Fruit fly (Drosophila melanogaster): Measurements from ENCODE around the gene CG5435.
A peak's percentile ranks its signal among the peaks of the same experiment; 100 is the strongest.

Gene CG5435

DNA sequence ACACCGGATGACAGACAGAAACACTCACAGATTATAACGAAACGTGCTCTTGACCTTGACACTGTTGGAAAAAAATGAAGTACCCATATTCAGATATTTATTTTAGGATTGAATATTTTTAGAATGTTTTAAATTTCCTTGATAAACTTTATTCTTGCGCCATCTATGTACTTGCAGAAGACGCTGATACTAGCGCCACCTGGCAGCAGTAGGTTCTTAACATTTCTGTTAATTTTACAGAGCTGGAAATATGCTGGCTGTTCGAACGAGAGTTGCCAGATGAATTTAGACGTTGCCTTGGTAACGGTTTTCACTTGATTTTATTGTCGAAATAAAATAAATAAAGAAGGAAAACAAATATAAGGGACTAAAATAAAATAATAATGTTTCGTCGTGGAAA, 6.1 kb downstream of the CG5435 start, which contains the start of gene Fam92:
Fam92 (plus strand) TSS at position 350 of the 400 bp plus-strand sequence.
- TF ChIP-seq pad (GFP tag; optimal IDR thresholded peaks at IDR 0.05), result peak; percentile 16
- TF ChIP-seq CG7101 (tag; optimal IDR thresholded peaks at IDR 0.05), result peak; percentile 54
- peak; percentile 37 for TF ChIP-seq CG1620 (GFP tag; optimal IDR thresholded peaks at IDR 0.05)
- peak; percentile 39 for TF ChIP-seq bab1 (GFP tag; optimal IDR thresholded peaks at IDR 0.05)
- TF ChIP-seq ovo (GFP tag; optimal IDR thresholded peaks at IDR 0.05), result no peak
- no peak for TF ChIP-seq Clk (GFP tag; optimal IDR thresholded peaks at IDR 0.05)
- TF ChIP-seq cnc (optimal IDR thresholded peaks at IDR 0.05), result no peak
- TF ChIP-seq Mnt (GFP tag; optimal IDR thresholded peaks at IDR 0.05), result peak; percentile 33
- peak; percentile 37 for TF ChIP-seq cic (GFP tag; optimal IDR thresholded peaks at IDR 0.05)
- TF ChIP-seq Crg-1 (GFP tag; optimal IDR thresholded peaks at IDR 0.05), result peak; percentile 30

DNA sequence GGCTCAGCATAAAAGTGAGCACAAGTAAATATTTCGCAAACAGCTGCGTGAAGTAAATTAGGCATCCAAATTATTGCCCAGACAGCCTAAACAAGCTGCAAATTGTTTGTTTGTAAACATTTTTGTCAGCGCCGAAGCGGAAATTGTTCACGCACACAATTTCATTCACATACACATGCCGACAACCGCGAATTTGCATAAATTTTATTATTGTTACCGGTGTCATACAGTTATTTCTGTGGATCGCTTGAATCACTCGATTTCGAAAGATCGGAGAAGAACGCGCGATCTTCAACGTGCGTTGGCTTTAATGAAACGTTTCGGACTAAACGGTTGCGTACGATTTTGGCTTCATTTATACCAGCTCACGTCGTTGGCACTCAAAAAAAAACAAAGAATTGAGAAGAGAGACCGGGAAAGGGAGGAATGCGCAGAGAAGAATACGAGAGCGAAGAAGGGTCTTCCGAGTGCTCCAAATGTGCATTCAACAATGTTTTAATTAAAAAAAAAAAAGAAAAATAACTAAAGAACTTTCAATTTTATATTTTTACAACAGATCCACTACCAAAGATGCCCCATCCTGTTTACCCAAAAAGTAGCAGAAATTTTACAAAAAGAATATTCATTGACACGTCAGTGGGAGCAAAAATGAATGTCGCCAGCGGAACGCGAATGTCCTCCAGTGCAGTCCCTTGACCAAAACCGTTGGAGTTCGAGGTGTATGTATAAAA, 7.4 kb downstream of the CG5435 start, which contains the start of gene vir-1:
vir-1 (minus strand) TSS at position 334 of the 731 bp plus-strand sequence.
- TF ChIP-seq cnc (optimal IDR thresholded peaks at IDR 0.05) (no peak), toe (GFP tag; optimal IDR thresholded peaks at IDR 0.05) (no peak), ovo (GFP tag; optimal IDR thresholded peaks at IDR 0.05) (no peak), CG14711 (tag; optimal IDR thresholded peaks at IDR 0.05) (no peak), kay (GFP tag; ENCODE audit: borderline replicate concordance) (no peak), Hr96 (GFP tag; optimal IDR thresholded peaks at IDR 0.05) (no peak), CG7101 (tag; optimal IDR thresholded peaks at IDR 0.05) (no peak)

DNA sequence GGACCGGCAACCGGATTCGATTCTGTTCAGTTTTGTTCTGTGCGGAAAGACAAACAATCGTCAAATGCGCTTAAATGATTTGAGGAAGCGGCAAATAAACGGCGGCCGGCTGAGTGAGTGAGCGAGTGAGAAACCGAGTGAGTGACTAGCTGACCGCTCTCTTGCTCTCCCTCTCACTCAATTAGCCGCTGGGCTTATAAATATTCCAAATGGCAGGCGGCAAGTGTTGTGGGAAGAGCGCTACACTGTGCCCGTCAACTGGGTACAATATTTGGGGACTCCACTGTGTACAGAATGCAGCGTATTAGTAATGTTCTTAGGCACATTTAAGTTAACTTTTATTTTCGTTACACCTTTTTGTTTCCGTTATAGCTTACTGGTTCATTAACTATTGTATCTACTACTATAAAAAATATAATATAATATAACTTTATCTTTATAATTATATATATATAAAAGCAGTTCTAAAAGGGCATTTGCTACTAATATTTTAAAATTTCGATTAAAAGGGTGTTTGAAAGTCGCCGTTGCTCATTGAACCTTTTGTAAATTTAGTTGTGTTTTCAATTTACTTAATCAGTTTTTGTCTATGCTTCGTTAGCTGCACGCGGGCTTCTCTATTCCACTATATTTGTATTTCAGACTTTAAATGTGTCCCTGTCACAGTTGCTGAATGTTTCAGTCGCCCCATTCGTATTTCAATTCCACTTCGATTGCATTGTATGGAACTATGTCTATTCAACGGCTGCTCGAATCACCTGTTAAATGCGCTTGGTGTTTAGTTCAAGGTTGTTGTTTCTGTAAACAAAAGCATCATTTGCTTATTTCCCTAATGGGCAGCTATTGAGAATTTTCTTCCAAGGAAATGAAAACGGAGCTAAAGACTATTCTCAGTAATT, 8.7 kb downstream of the CG5435 start:
- no peak for TF ChIP-seq Crg-1 (GFP tag; optimal IDR thresholded peaks at IDR 0.05)
- TF ChIP-seq cic (GFP tag; optimal IDR thresholded peaks at IDR 0.05), result no peak
- TF ChIP-seq cnc (optimal IDR thresholded peaks at IDR 0.05), result no peak
- peak; percentile 15 for TF ChIP-seq CG7045 (GFP tag; optimal IDR thresholded peaks at IDR 0.05)
- peak; percentile 56 for TF ChIP-seq CG12768 (GFP tag; optimal IDR thresholded peaks at IDR 0.05)

DNA sequence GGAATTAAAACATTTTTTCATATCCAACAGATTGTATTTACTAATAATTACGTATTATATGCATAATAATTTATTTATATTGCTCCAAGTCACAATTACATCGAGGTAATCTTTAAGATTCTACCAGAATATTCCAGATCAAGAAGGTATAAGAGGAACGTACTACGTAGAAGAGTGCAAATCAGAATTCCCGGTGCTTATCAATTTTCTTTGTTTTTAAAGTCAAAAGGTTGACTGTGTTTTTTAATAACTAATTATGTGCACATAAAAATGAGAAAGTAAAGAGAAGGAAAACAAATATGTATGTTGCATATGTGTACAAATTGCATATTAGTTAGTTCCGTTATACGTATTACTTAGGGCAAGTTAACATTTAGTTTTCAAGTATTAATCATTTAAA, 9.5 kb downstream of the CG5435 start:
- TF ChIP-seq pad (GFP tag; optimal IDR thresholded peaks at IDR 0.05) (no peak), CG12768 (GFP tag; optimal IDR thresholded peaks at IDR 0.05) (no peak), CG7045 (GFP tag; optimal IDR thresholded peaks at IDR 0.05) (no peak), cic (GFP tag; optimal IDR thresholded peaks at IDR 0.05) (no peak), Clk (GFP tag; optimal IDR thresholded peaks at IDR 0.05) (no peak), Hr96 (GFP tag; optimal IDR thresholded peaks at IDR 0.05) (no peak), kay (GFP tag; ENCODE audit: borderline replicate concordance) (no peak), CG1620 (GFP tag; optimal IDR thresholded peaks at IDR 0.05) (no peak), bab1 (GFP tag; optimal IDR thresholded peaks at IDR 0.05) (no peak), Mnt (GFP tag; optimal IDR thresholded peaks at IDR 0.05) (no peak), CG7101 (tag; optimal IDR thresholded peaks at IDR 0.05) (no peak), CG33017 (tag; optimal IDR thresholded peaks at IDR 0.05) (no peak), CG11617 (GFP tag; optimal IDR thresholded peaks at IDR 0.05) (no peak)

DNA sequence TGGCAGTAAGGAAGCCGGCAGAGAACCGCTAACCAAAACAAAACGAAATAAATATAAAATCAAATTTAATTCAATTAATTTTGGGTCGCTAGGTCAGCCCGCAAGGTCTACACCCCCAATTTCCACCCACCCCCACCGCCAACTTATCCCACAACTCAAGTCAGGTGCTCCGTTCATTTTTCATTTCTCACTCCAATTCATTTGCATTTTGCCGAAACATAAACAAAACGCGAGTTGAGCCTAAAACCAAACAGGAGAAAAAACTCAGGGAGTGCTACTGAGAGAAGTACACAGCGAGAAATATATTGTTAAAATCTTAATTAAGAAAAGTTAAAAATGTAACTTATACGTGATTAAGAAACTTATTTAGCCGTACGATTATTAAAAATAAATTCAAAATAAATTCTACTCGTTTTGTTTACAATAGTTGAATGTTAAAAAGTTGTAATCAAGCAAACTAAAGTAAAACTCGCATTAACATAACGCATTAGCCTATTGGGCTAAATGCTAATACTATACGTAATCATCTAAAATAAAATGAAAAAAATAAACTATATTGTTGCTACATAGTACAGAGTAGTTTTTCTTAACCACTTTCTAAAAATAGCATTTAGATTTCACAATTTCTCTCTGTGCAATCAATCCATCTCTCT, 15.1 kb downstream of the CG5435 start:
- no peak for TF ChIP-seq CG5204 (GFP tag; optimal IDR thresholded peaks at IDR 0.05)
- TF ChIP-seq cic (GFP tag; optimal IDR thresholded peaks at IDR 0.05), result no peak
- TF ChIP-seq CG7045 (GFP tag; optimal IDR thresholded peaks at IDR 0.05), result no peak
- TF ChIP-seq cnc (optimal IDR thresholded peaks at IDR 0.05), result no peak
- no peak for TF ChIP-seq Crg-1 (GFP tag; optimal IDR thresholded peaks at IDR 0.05)
- TF ChIP-seq Clk (GFP tag; optimal IDR thresholded peaks at IDR 0.05), result no peak
- TF ChIP-seq Hr96 (GFP tag; optimal IDR thresholded peaks at IDR 0.05), result no peak
- TF ChIP-seq bab1 (GFP tag; optimal IDR thresholded peaks at IDR 0.05), result no peak
- no peak for TF ChIP-seq CG33017 (tag; optimal IDR thresholded peaks at IDR 0.05)
- TF ChIP-seq pad (GFP tag; optimal IDR thresholded peaks at IDR 0.05), result no peak
- no peak for TF ChIP-seq Mnt (GFP tag; optimal IDR thresholded peaks at IDR 0.05)
- no peak for TF ChIP-seq CG1620 (GFP tag; optimal IDR thresholded peaks at IDR 0.05)
- no peak for TF ChIP-seq ovo (GFP tag; optimal IDR thresholded peaks at IDR 0.05)
- no peak for TF ChIP-seq CG7101 (tag; optimal IDR thresholded peaks at IDR 0.05)
- TF ChIP-seq CG11617 (GFP tag; optimal IDR thresholded peaks at IDR 0.05), result no peak
- no peak for TF ChIP-seq toe (GFP tag; optimal IDR thresholded peaks at IDR 0.05)

DNA sequence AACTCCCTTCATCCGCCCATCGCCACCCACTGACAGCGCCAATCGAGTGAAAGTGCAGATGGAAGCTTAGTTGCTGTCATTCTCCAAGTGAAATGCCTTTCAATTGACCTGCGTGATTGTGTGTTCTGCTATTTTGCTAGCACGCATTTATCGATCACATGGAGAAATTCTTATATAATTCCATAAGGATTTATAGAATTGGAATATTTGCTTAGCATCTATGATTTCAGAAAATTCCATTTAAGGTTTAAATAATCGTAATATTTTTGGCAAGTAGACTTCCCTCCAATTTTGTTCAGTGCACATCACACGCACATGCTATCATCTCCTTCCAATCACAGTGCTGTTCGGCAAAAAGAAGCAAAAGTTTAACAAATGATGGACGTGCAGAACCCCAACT, 16.8 kb downstream of the CG5435 start:
- no peak for TF ChIP-seq cnc (optimal IDR thresholded peaks at IDR 0.05)
- no peak for TF ChIP-seq CG14711 (tag; optimal IDR thresholded peaks at IDR 0.05)
- no peak for TF ChIP-seq CG5204 (GFP tag; optimal IDR thresholded peaks at IDR 0.05)
- no peak for TF ChIP-seq CG33017 (tag; optimal IDR thresholded peaks at IDR 0.05)
- TF ChIP-seq cic (GFP tag; optimal IDR thresholded peaks at IDR 0.05), result no peak

Measured in whole organism, adult.